Worm (Caenorhabditis elegans) whole organism, L3 larva: ENCODE results near the gene F41G4.8.

ENCODE experiments used
- R02D3.7 ChIP-seq: fragments of 150-350 bp; optimal IDR thresholded peaks from 2 replicates; lab custom pipeline; 2014; ENCODE audit warnings: missing biosample characterization, missing genetic modification characterization
- ZK546.5 ChIP-seq: sonication (generic microtip); optimal IDR thresholded peaks from 2 replicates; lab custom pipeline; 2017; ENCODE audit warnings: missing biosample characterization, missing genetic modification characterization
- ceh-16 ChIP-seq: sonication (generic microtip); optimal IDR thresholded peaks from 2 replicates; lab custom pipeline; 2017; ENCODE audit warnings: missing biosample characterization, missing genetic modification characterization
- daf-12 ChIP-seq: fragments of 150-350 bp; optimal IDR thresholded peaks from 2 replicates; lab custom pipeline; 2014; ENCODE audit warnings: missing biosample characterization, missing genetic modification reagents, missing genetic modification characterization
- egl-27 ChIP-seq: sonication (generic microtip); optimal IDR thresholded peaks from 4 replicates; lab custom pipeline; 2017; ENCODE audit warnings: missing biosample characterization, missing genetic modification reagents, missing genetic modification characterization
- egl-5 ChIP-seq: fragments of 150-350 bp; optimal IDR thresholded peaks from 2 replicates; lab custom pipeline; 2017; ENCODE audit warnings: missing biosample characterization, missing genetic modification reagents, missing genetic modification characterization, inconsistent platforms
- elt-1 ChIP-seq: fragments of 150-350 bp; optimal IDR thresholded peaks from 2 replicates; lab custom pipeline; 2014; ENCODE audit warnings: missing biosample characterization, missing genetic modification characterization
- elt-3 ChIP-seq, 3 experiments: fragments of 150-350 bp in 1 of 3; sonication (generic microtip) in 2 of 3; optimal IDR thresholded peaks; 2 replicates in 2 of 3; 4 replicates in 1 of 3; lab custom pipeline; 2014 to 2017; ENCODE audit warnings: missing biosample characterization in 3 of 3, missing genetic modification characterization in 3 of 3
- eor-1 ChIP-seq, 2 experiments: fragments of 150-350 bp; optimal IDR thresholded peaks; 2 replicates each; lab custom pipeline; 2014 to 2018; ENCODE audit warnings: missing biosample characterization in 2 of 2, missing genetic modification characterization in 2 of 2
- fkh-2 ChIP-seq: fragments of 150-350 bp; optimal IDR thresholded peaks from 2 replicates; lab custom pipeline; 2014; ENCODE audit warnings: missing biosample characterization, missing genetic modification reagents, missing genetic modification characterization
- fos-1 ChIP-seq: fragments of 150-350 bp; optimal IDR thresholded peaks from 2 replicates; lab custom pipeline; 2014; ENCODE audit warnings: missing biosample characterization, missing genetic modification characterization
- lin-15B ChIP-seq: fragments of 150-350 bp; optimal IDR thresholded peaks from 2 replicates; lab custom pipeline; 2014; ENCODE audit warnings: missing biosample characterization, missing genetic modification characterization
- lin-39 ChIP-seq: fragments of 150-350 bp; optimal IDR thresholded peaks from 2 replicates; lab custom pipeline; 2018; ENCODE audit warnings: missing biosample characterization, missing genetic modification reagents, missing genetic modification characterization
- lsy-12 ChIP-seq: sonication (generic microtip); optimal IDR thresholded peaks from 2 replicates; lab custom pipeline; 2016; ENCODE audit warnings: mild to moderate bottlenecking, missing genetic modification characterization, missing compliant biosample characterization
- mdl-1 ChIP-seq: fragments of 150-350 bp; optimal IDR thresholded peaks from 2 replicates; lab custom pipeline; 2014; ENCODE audit warnings: missing biosample characterization, missing genetic modification characterization
- mml-1 ChIP-seq: fragments of 150-350 bp; sonication (generic microtip); optimal IDR thresholded peaks from 3 replicates; lab custom pipeline; 2014; ENCODE audit warnings: missing biosample characterization, missing genetic modification characterization
- nfya-1 ChIP-seq: sonication (generic microtip); optimal IDR thresholded peaks from 2 replicates; lab custom pipeline; 2017; ENCODE audit warnings: missing genetic modification characterization, mild to moderate bottlenecking, missing compliant biosample characterization, antibody characterized with exemption, moderate library complexity; ENCODE audit not compliant: insufficient read depth
- nhr-11 ChIP-seq: fragments of 150-350 bp; optimal IDR thresholded peaks from 2 replicates; lab custom pipeline; 2014; ENCODE audit warnings: missing biosample characterization, missing genetic modification characterization
- nhr-12 ChIP-seq: fragments of 150-350 bp; optimal IDR thresholded peaks from 2 replicates; lab custom pipeline; 2014; ENCODE audit warnings: missing biosample characterization, missing genetic modification characterization
- nhr-23 ChIP-seq: fragments of 150-350 bp; optimal IDR thresholded peaks from 2 replicates; lab custom pipeline; 2014; ENCODE audit warnings: missing biosample characterization, missing genetic modification reagents, missing genetic modification characterization
- nhr-237 ChIP-seq: fragments of 150-350 bp; optimal IDR thresholded peaks from 2 replicates; lab custom pipeline; 2014; ENCODE audit warnings: missing biosample characterization, missing genetic modification characterization
- nhr-25 ChIP-seq: sonication (generic microtip); optimal IDR thresholded peaks from 2 replicates; lab custom pipeline; 2017; ENCODE audit warnings: missing biosample characterization, missing genetic modification characterization
- nhr-28 ChIP-seq: fragments of 150-350 bp; optimal IDR thresholded peaks from 2 replicates; lab custom pipeline; 2014; ENCODE audit warnings: missing biosample characterization, missing genetic modification characterization
- nhr-43 ChIP-seq: sonication (generic microtip); optimal IDR thresholded peaks from 2 replicates; lab custom pipeline; 2016; ENCODE audit warnings: mild to moderate bottlenecking, missing genetic modification characterization, missing compliant biosample characterization; ENCODE audit not compliant: poor library complexity, severe bottlenecking
- nhr-67 ChIP-seq: fragments of 150-350 bp; optimal IDR thresholded peaks from 2 replicates; lab custom pipeline; 2014; ENCODE audit warnings: missing biosample characterization, missing genetic modification characterization
- nhr-76 ChIP-seq: fragments of 150-350 bp; sonication (generic microtip); optimal IDR thresholded peaks from 5 replicates; lab custom pipeline; 2014; ENCODE audit warnings: missing biosample characterization, missing genetic modification characterization
- nhr-77 ChIP-seq: fragments of 150-350 bp; optimal IDR thresholded peaks from 2 replicates; lab custom pipeline; 2014; ENCODE audit warnings: missing biosample characterization, missing genetic modification characterization
- pha-4 ChIP-seq: fragments of 150-350 bp; optimal IDR thresholded peaks from 2 replicates; lab custom pipeline; 2014; ENCODE audit warnings: missing biosample characterization, missing genetic modification reagents, missing genetic modification characterization
- pqm-1 ChIP-seq: fragments of 150-350 bp; optimal IDR thresholded peaks from 2 replicates; lab custom pipeline; 2017; ENCODE audit warnings: missing biosample characterization, missing genetic modification characterization, inconsistent platforms
- sea-2 ChIP-seq: fragments of 150-350 bp; sonication (generic microtip); optimal IDR thresholded peaks from 4 replicates; lab custom pipeline; 2014; ENCODE audit warnings: missing biosample characterization, missing genetic modification reagents, missing genetic modification characterization
- skn-1 ChIP-seq: fragments of 150-350 bp; optimal IDR thresholded peaks from 2 replicates; lab custom pipeline; 2014; ENCODE audit warnings: missing biosample characterization, missing genetic modification characterization
- snpc-4 ChIP-seq: fragments of 150-350 bp; optimal IDR thresholded peaks from 2 replicates; lab custom pipeline; 2014; ENCODE audit warnings: missing biosample characterization, missing genetic modification characterization
- tbx-2 ChIP-seq: sonication (generic microtip); optimal IDR thresholded peaks from 2 replicates; lab custom pipeline; 2016; ENCODE audit warnings: mild to moderate bottlenecking, missing genetic modification characterization, missing compliant biosample characterization
- unc-62 ChIP-seq: fragments of 150-350 bp; sonication (generic microtip); optimal IDR thresholded peaks from 4 replicates; lab custom pipeline; 2014; ENCODE audit warnings: missing biosample characterization, missing genetic modification reagents, missing genetic modification characterization
- zag-1 ChIP-seq: fragments of 150-350 bp; optimal IDR thresholded peaks from 2 replicates; lab custom pipeline; 2014; ENCODE audit warnings: missing biosample characterization, missing genetic modification characterization
- ztf-11 ChIP-seq: fragments of 150-350 bp; optimal IDR thresholded peaks from 2 replicates; lab custom pipeline; 2014; ENCODE audit warnings: missing biosample characterization, missing genetic modification characterization
- ztf-4 ChIP-seq: fragments of 150-350 bp; optimal IDR thresholded peaks from 2 replicates; lab custom pipeline; 2014; ENCODE audit warnings: missing biosample characterization, missing genetic modification characterization

Gene F41G4.8

DNA sequence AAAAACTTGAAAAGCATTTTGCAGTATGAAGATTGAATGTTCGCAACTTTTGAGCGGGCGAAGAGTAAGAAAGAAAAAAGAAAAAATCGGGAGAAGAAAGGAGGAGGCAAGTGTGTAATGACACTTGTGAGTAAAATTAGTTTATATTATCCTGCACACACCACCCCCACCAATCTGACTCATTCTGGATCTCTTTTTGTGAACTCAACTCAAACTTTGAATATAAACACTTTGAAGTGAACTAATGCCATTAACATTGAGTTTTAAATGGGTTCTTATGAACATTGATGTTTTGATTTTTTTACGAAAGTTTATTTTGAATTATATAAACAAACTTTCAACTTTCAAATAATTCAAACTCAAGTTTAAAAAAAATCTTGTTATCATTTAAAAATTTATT lies at the start of gene F41G4.8:
Gene F41G4.8 (minus strand): TSS at position 101 of the 400 bp plus-strand sequence.
- no peak for TF ChIP-seq nhr-12
- TF ChIP-seq pha-4 (tag; lab: Kevin White, UChicago) = no peak
- TF ChIP-seq nhr-43 (tag; lab: Kevin White, UChicago) = no peak

ce11 chrX:16894577-16894976 lies 49.8 kb upstream of the F41G4.8 start, which contains the start of gene F39F10.2:
TSS of gene F39F10.2 (plus strand) at chrX:16894877.
- TF ChIP-seq R02D3.7 (tag; lab: Kevin White, UChicago) (no peak), pqm-1 (tag; lab: Kevin White, UChicago) (no peak), nhr-11 (tag; lab: Kevin White, UChicago) (no peak), mdl-1 (tag; lab: Kevin White, UChicago) (no peak), eor-1 (tag; optimal IDR thresholded peaks at IDR 0.05; lab: Kevin White, UChicago) (no peak), nhr-23 (tag; lab: Kevin White, UChicago) (no peak), zag-1 (tag; lab: Kevin White, UChicago) (no peak), nhr-237 (tag; lab: Kevin White, UChicago) (no peak), mml-1 (no peak), nhr-43 (tag; lab: Kevin White, UChicago) (no peak), tbx-2 (tag; lab: Kevin White, UChicago) (no peak), ztf-11 (tag; lab: Kevin White, UChicago) (no peak), skn-1 (tag; lab: Kevin White, UChicago) (no peak), unc-62 (GFP tag; lab: Kevin White, UChicago) (no peak)

DNA sequence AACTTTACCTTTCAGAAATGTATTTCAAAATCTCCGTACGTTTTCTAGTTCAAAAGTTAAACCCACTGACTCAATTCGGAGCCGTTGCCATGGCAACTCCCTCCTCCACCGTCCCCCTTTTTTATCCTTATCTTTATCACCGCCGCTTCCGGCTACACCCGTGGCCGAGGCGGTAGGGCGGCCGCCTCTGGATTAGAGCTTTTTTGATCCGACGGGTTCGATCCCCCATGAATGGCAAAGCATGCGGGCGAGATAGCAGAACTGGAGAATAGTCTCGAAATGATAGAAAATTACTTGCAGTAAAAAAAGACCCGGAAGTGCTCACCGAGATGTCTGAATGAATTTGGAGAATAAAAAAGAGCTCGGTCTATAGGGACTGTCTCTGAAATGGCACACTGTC lies 48.9 kb upstream of the F41G4.8 start:
- no peak for TF ChIP-seq nhr-77 (tag; lab: Kevin White, UChicago)
- TF ChIP-seq eor-1 (tag; optimal IDR thresholded peaks at IDR 0.05; lab: Kevin White, UChicago) = no peak
- TF ChIP-seq fkh-2 (tag; lab: Kevin White, UChicago) = no peak
- TF ChIP-seq snpc-4 (tag; lab: Kevin White, UChicago) = no peak
- no peak for TF ChIP-seq mdl-1 (tag; lab: Kevin White, UChicago)
- no peak for TF ChIP-seq nhr-12
- TF ChIP-seq fos-1 (tag; lab: Kevin White, UChicago) = no peak
- no peak for TF ChIP-seq skn-1 (tag; lab: Kevin White, UChicago)
- no peak for TF ChIP-seq nhr-76 (tag; lab: Kevin White, UChicago)
- TF ChIP-seq ztf-11 (tag; lab: Kevin White, UChicago) = no peak
- TF ChIP-seq nhr-25 = no peak
- TF ChIP-seq lsy-12 (tag; lab: Kevin White, UChicago) = no peak

DNA sequence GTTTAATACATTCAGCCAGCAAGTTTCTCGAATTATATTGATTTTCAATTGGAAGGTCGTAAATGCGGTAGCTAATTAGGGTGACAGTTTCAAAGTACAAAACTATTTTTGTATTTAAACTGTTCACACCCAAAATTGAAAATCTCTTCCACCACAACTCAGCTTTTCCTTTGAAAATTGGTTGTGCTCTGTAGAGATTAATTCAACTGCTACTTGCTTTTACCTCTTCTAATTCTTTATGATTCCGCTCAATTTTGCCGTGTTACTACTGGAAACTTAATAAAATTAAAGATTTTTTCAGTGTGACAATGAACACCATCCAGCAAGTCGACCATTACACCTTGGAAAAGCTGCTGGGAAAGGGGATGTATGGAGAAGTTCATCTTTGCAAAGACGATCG lies 46.9 kb upstream of the F41G4.8 start, which contains the start of gene F39F10.3:
Gene F39F10.3 (plus strand): TSS at position 301 of the 400 bp plus-strand sequence.
- TF ChIP-seq sea-2 (GFP tag; lab: Kevin White, UChicago) = no peak
- TF ChIP-seq elt-1 = no peak
- no peak for TF ChIP-seq elt-3 (tag; optimal IDR thresholded peaks at IDR 0.05; lab: Kevin White, UChicago)
- no peak for TF ChIP-seq ZK546.5
- TF ChIP-seq nhr-28 (tag; lab: Kevin White, UChicago) = no peak
- TF ChIP-seq pha-4 (tag; lab: Kevin White, UChicago) = no peak
- no peak for TF ChIP-seq ztf-4 (tag; lab: Kevin White, UChicago)
- TF ChIP-seq nhr-23 (tag; lab: Kevin White, UChicago) = no peak
- TF ChIP-seq egl-5 = no peak
- TF ChIP-seq nhr-43 (tag; lab: Kevin White, UChicago) = no peak
- no peak for TF ChIP-seq nhr-67 (tag; lab: Kevin White, UChicago)
- TF ChIP-seq egl-27 (tag; lab: Kevin White, UChicago) = no peak
- TF ChIP-seq nhr-11 (tag; lab: Kevin White, UChicago) = no peak
- TF ChIP-seq nfya-1 (tag; lab: Kevin White, UChicago) = no peak
- TF ChIP-seq lin-15B (tag; lab: Kevin White, UChicago) = no peak
- no peak for TF ChIP-seq skn-1 (tag; lab: Kevin White, UChicago)

- TF ChIP-seq ztf-4 (tag; lab: Kevin White, UChicago) (no peak), unc-62 (GFP tag; lab: Kevin White, UChicago) (no peak), lin-39 (no peak), ceh-16 (no peak), daf-12 (tag; lab: Kevin White, UChicago) (no peak)
Observed at ce11 chrX:16884075-16884474, 39.3 kb upstream of the F41G4.8 start.
